Worm (Caenorhabditis elegans) whole organism, L2 larva: ENCODE results near the gene hlh-4.

Experiments
- C34F6.9 ChIP-seq: fragments of 150-350 bp; optimal IDR thresholded peaks from 2 replicates; lab custom pipeline; 2014; ENCODE audit warnings: missing biosample characterization, missing genetic modification characterization
- F13H6.1 ChIP-seq: sonication (generic microtip); optimal IDR thresholded peaks from 2 replicates; lab custom pipeline; 2016; ENCODE audit warnings: missing genetic modification characterization, missing compliant biosample characterization
- R02D3.7 ChIP-seq: fragments of 150-350 bp; optimal IDR thresholded peaks from 2 replicates; lab custom pipeline; 2014; ENCODE audit warnings: missing biosample characterization, missing genetic modification characterization
- Y55F3AM.14 ChIP-seq: fragments of 200-800 bp; sonication (Bioruptor generic); optimal IDR thresholded peaks from 2 replicates; lab custom pipeline; 2018; ENCODE audit warnings: mild to moderate bottlenecking, missing genetic modification characterization, missing compliant biosample characterization
- ZK546.5 ChIP-seq: sonication (generic microtip); optimal IDR thresholded peaks from 2 replicates; lab custom pipeline; 2017; ENCODE audit warnings: missing biosample characterization, missing genetic modification characterization
- alr-1 ChIP-seq: fragments of 150-350 bp; optimal IDR thresholded peaks from 2 replicates; lab custom pipeline; 2014; ENCODE audit warnings: missing biosample characterization, missing genetic modification characterization
- aly-2 ChIP-seq: fragments of 150-350 bp; optimal IDR thresholded peaks from 2 replicates; lab custom pipeline; 2014; ENCODE audit warnings: missing biosample characterization, missing genetic modification characterization
- blmp-1 ChIP-seq: sonication (generic microtip); optimal IDR thresholded peaks from 2 replicates; lab custom pipeline; 2017; ENCODE audit warnings: missing genetic modification characterization, mild to moderate bottlenecking, missing compliant biosample characterization, antibody characterized with exemption, moderate library complexity; ENCODE audit not compliant: insufficient read depth
- ceh-82 ChIP-seq: fragments of 150-350 bp; optimal IDR thresholded peaks from 2 replicates; lab custom pipeline; 2014; ENCODE audit warnings: missing biosample characterization, missing genetic modification characterization
- crh-2 ChIP-seq: sonication (generic microtip); optimal IDR thresholded peaks from 2 replicates; lab custom pipeline; 2017; ENCODE audit warnings: missing biosample characterization, missing genetic modification characterization
- dmd-4 ChIP-seq: sonication (generic microtip); optimal IDR thresholded peaks from 2 replicates; lab custom pipeline; 2017; ENCODE audit warnings: missing biosample characterization, missing genetic modification characterization
- egl-27 ChIP-seq: sonication (generic microtip); optimal IDR thresholded peaks from 3 replicates; lab custom pipeline; 2017; ENCODE audit warnings: missing biosample characterization, missing genetic modification reagents, missing genetic modification characterization
- elt-1 ChIP-seq: fragments of 150-350 bp; optimal IDR thresholded peaks from 2 replicates; lab custom pipeline; 2014; ENCODE audit warnings: missing biosample characterization, missing genetic modification characterization
- elt-3 ChIP-seq: sonication (generic microtip); optimal IDR thresholded peaks from 2 replicates; lab custom pipeline; 2017; ENCODE audit warnings: missing biosample characterization, missing genetic modification characterization
- fos-1 ChIP-seq: fragments of 150-350 bp; optimal IDR thresholded peaks from 2 replicates; lab custom pipeline; 2014; ENCODE audit warnings: missing biosample characterization, missing genetic modification characterization
- gmeb-1 ChIP-seq: fragments of 150-350 bp; optimal IDR thresholded peaks from 2 replicates; lab custom pipeline; 2014; ENCODE audit warnings: missing biosample characterization, missing genetic modification characterization
- lin-11 ChIP-seq: fragments of 150-350 bp; sonication (generic microtip); optimal IDR thresholded peaks from 2 replicates; lab custom pipeline; 2014; ENCODE audit warnings: missing biosample characterization, missing genetic modification characterization, inconsistent platforms, mixed read lengths
- lin-13 ChIP-seq: fragments of 150-350 bp; optimal IDR thresholded peaks from 2 replicates; lab custom pipeline; 2014; ENCODE audit warnings: missing biosample characterization, missing genetic modification reagents, missing genetic modification characterization
- lin-39 ChIP-seq: fragments of 150-350 bp; optimal IDR thresholded peaks from 2 replicates; lab custom pipeline; 2014; ENCODE audit warnings: missing biosample characterization, missing genetic modification reagents, missing genetic modification characterization
- lsy-2 ChIP-seq, 2 experiments: fragments of 150-350 bp in 1 of 2; sonication (generic microtip) in 1 of 2; optimal IDR thresholded peaks; 2 replicates each; lab custom pipeline; 2014 to 2017; ENCODE audit warnings: missing biosample characterization in 2 of 2, missing genetic modification characterization in 2 of 2
- mab-5 ChIP-seq: fragments of 150-350 bp; optimal IDR thresholded peaks from 2 replicates; lab custom pipeline; 2014; ENCODE audit warnings: missing biosample characterization, missing genetic modification characterization
- mdl-1 ChIP-seq, 2 experiments: fragments of 150-350 bp in 1 of 2; sonication (generic microtip) in 1 of 2; optimal IDR thresholded peaks; 2 replicates each; lab custom pipeline; 2017; ENCODE audit warnings: missing biosample characterization in 2 of 2, missing genetic modification characterization in 2 of 2
- nhr-10 ChIP-seq: sonication (generic microtip); optimal IDR thresholded peaks from 2 replicates; lab custom pipeline; 2017; ENCODE audit warnings: missing biosample characterization, missing genetic modification characterization
- nhr-11 ChIP-seq: fragments of 150-350 bp; optimal IDR thresholded peaks from 2 replicates; lab custom pipeline; 2014; ENCODE audit warnings: missing biosample characterization, missing genetic modification characterization
- nhr-129 ChIP-seq: fragments of 150-350 bp; optimal IDR thresholded peaks from 2 replicates; lab custom pipeline; 2014; ENCODE audit warnings: missing biosample characterization, missing genetic modification characterization
- nhr-23 ChIP-seq: fragments of 150-350 bp; optimal IDR thresholded peaks from 2 replicates; lab custom pipeline; 2014; ENCODE audit warnings: missing biosample characterization, missing genetic modification reagents, missing genetic modification characterization
- nhr-237 ChIP-seq: fragments of 150-350 bp; optimal IDR thresholded peaks from 2 replicates; lab custom pipeline; 2014; ENCODE audit warnings: missing biosample characterization, missing genetic modification characterization
- nhr-25 ChIP-seq: fragments of 150-350 bp; sonication (generic microtip); optimal IDR thresholded peaks from 3 replicates; lab custom pipeline; 2014; ENCODE audit warnings: missing biosample characterization, missing genetic modification characterization
- nhr-6 ChIP-seq: fragments of 150-350 bp; optimal IDR thresholded peaks from 2 replicates; lab custom pipeline; 2014; ENCODE audit warnings: missing biosample characterization, missing genetic modification characterization
- nhr-77 ChIP-seq: fragments of 150-350 bp; optimal IDR thresholded peaks from 2 replicates; lab custom pipeline; 2014; ENCODE audit warnings: missing biosample characterization, missing genetic modification characterization
- sem-4 ChIP-seq: fragments of 150-350 bp; optimal IDR thresholded peaks from 2 replicates; lab custom pipeline; 2014; ENCODE audit warnings: missing biosample characterization, missing genetic modification reagents, missing genetic modification characterization
- skn-1 ChIP-seq: sonication (generic microtip); optimal IDR thresholded peaks from 2 replicates; lab custom pipeline; 2017; ENCODE audit warnings: missing biosample characterization, missing genetic modification characterization
- sma-3 ChIP-seq: sonication (generic microtip); optimal IDR thresholded peaks from 2 replicates; lab custom pipeline; 2016; ENCODE audit warnings: missing genetic modification reagents, missing genetic modification characterization, missing compliant biosample characterization
- sma-9 ChIP-seq, 2 experiments: fragments of 150-350 bp in 1 of 2; sonication (generic microtip) in 1 of 2; optimal IDR thresholded peaks; 2 replicates each; lab custom pipeline; 2014 to 2016; ENCODE audit warnings: missing genetic modification characterization in 2 of 2, mild to moderate bottlenecking in 1 of 2, missing biosample characterization in 1 of 2, missing compliant biosample characterization in 1 of 2, missing genetic modification reagents in 1 of 2, moderate library complexity in 1 of 2
- snpc-4 ChIP-seq: fragments of 150-350 bp; optimal IDR thresholded peaks from 2 replicates; lab custom pipeline; 2014; ENCODE audit warnings: missing biosample characterization, missing genetic modification characterization
- unc-39 ChIP-seq: fragments of 150-350 bp; optimal IDR thresholded peaks from 2 replicates; lab custom pipeline; 2014; ENCODE audit warnings: missing biosample characterization, missing genetic modification characterization
- unc-55 ChIP-seq: fragments of 150-350 bp; sonication (generic microtip); optimal IDR thresholded peaks from 3 replicates; lab custom pipeline; 2014; ENCODE audit warnings: missing biosample characterization, missing genetic modification reagents, missing genetic modification characterization
- unc-62 ChIP-seq: fragments of 150-350 bp; optimal IDR thresholded peaks from 2 replicates; lab custom pipeline; 2014; ENCODE audit warnings: missing biosample characterization, missing genetic modification reagents, missing genetic modification characterization
- zag-1 ChIP-seq: fragments of 150-350 bp; optimal IDR thresholded peaks from 2 replicates; lab custom pipeline; 2014; ENCODE audit warnings: missing biosample characterization, missing genetic modification characterization
- ztf-1 ChIP-seq: fragments of 200-800 bp; sonication (Bioruptor generic); conservative IDR thresholded peaks from 2 replicates; pipeline ENCODE4 v1.3.6; 2022; ENCODE audit warnings: missing genetic modification characterization, missing compliant biosample characterization
- ztf-11 ChIP-seq: sonication (generic microtip); optimal IDR thresholded peaks from 2 replicates; lab custom pipeline; 2017; ENCODE audit warnings: missing biosample characterization, missing genetic modification characterization
- ztf-4 ChIP-seq: fragments of 150-350 bp; optimal IDR thresholded peaks from 2 replicates; lab custom pipeline; 2014; ENCODE audit warnings: missing biosample characterization, missing genetic modification characterization

The hlh-4 gene

DNA sequence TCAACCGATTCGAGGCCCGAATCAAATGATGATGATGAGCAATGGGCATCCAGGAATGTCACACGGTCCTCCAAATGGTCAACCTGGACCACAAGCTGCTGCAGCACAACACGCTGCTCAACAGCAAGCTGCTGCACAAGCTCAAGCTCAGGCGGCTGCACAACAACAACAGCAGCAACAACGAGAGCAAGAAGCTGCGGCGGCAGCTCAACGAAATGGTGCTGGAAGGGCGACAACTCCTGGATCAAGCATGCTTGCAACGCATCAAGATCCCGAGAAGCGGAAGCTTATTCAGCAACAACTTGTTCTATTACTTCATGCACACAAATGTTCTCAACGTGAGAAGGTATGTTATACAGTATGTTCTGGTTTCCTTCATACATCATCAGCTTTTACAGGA, 29.2 kb upstream of the hlh-4 start:
- TF ChIP-seq alr-1 (tag; lab: Kevin White, UChicago) (no peak), Y55F3AM.14 (no peak), mab-5 (tag; lab: Kevin White, UChicago) (no peak), fos-1 (tag; lab: Kevin White, UChicago) (no peak), nhr-129 (tag; lab: Kevin White, UChicago) (no peak), nhr-10 (tag; lab: Kevin White, UChicago) (no peak), unc-55 (GFP tag; lab: Kevin White, UChicago) (no peak), nhr-237 (tag; lab: Kevin White, UChicago) (no peak), dmd-4 (tag; lab: Kevin White, UChicago) (no peak), lin-11 (no peak), ZK546.5 (tag; lab: Kevin White, UChicago) (no peak), R02D3.7 (tag; lab: Kevin White, UChicago) (no peak), elt-3 (tag; lab: Kevin White, UChicago) (no peak), ztf-1 (GFP tag; lab: Robert Waterston, UW) (no peak), mdl-1 (tag; optimal IDR thresholded peaks at IDR 0.05; lab: Kevin White, UChicago) (no peak)

DNA sequence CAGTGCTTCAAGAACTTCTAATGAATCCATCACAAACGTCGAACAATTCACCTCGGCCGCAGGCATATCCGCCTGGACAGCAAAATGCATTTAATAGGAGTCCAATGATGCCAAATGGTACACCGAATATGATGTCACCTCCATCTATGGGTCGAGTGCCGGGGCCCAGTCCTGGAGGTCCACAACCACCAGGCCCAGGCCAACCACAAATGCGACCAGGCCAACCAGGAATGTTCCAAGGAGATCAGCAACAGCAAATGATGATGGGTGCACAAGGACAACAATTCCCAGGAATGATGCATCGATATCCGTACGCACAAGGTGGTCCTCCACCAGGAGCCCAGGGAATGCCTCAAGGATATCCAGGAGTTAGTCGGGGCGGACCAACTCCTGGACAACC, 28.2 kb upstream of the hlh-4 start:
- no peak for TF ChIP-seq aly-2 (tag; lab: Kevin White, UChicago)
- no peak for TF ChIP-seq dmd-4 (tag; lab: Kevin White, UChicago)
- TF ChIP-seq egl-27, result no peak
- no peak for TF ChIP-seq lin-11
- TF ChIP-seq nhr-237 (tag; lab: Kevin White, UChicago), result no peak
- TF ChIP-seq Y55F3AM.14, result no peak
- no peak for TF ChIP-seq mdl-1 (tag; optimal IDR thresholded peaks at IDR 0.05; lab: Kevin White, UChicago)
- no peak for TF ChIP-seq ztf-4
- TF ChIP-seq unc-55 (GFP tag; lab: Kevin White, UChicago), result no peak
- no peak for TF ChIP-seq lsy-2 (tag; optimal IDR thresholded peaks at IDR 0.05; lab: Kevin White, UChicago)

ce11 chrIII:9766175-9766574, 27.3 kb upstream of the hlh-4 start, which contains the start of gene cbp-1:
Gene cbp-1 (plus strand): TSS chrIII:9766509.
- no peak for TF ChIP-seq nhr-23 (tag; lab: Kevin White, UChicago)
- no peak for TF ChIP-seq elt-1 (tag; lab: Kevin White, UChicago)
- peak; percentile 29 for TF ChIP-seq nhr-25
- TF ChIP-seq skn-1 (tag; lab: Kevin White, UChicago), result no peak
- peak; percentile 68 for TF ChIP-seq C34F6.9 (tag; lab: Kevin White, UChicago)
- TF ChIP-seq unc-55 (GFP tag; lab: Kevin White, UChicago), result peak; percentile 52
- TF ChIP-seq unc-39 (tag; lab: Kevin White, UChicago), result no peak
- no peak for TF ChIP-seq nhr-237 (tag; lab: Kevin White, UChicago)
- peak; percentile 14 for TF ChIP-seq nhr-6
- TF ChIP-seq lin-13 (GFP tag; lab: Kevin White, UChicago), result no peak
- TF ChIP-seq aly-2 (tag; lab: Kevin White, UChicago), result no peak
- peak; percentile 67 for TF ChIP-seq crh-2 (tag; lab: Kevin White, UChicago)
- peak; percentile 53 for TF ChIP-seq nhr-129 (tag; lab: Kevin White, UChicago)
- TF ChIP-seq egl-27, result no peak
- peak; percentile 22 for TF ChIP-seq F13H6.1
- TF ChIP-seq sem-4, result no peak
- no peak for TF ChIP-seq blmp-1 (tag; lab: Kevin White, UChicago)
- TF ChIP-seq nhr-11 (tag; lab: Kevin White, UChicago), result no peak
- TF ChIP-seq lin-39 (tag; lab: Kevin White, UChicago), result no peak
- TF ChIP-seq lsy-2 (tag; optimal IDR thresholded peaks at IDR 0.05; lab: Kevin White, UChicago), result peak; percentile 49 to 78
- peak; percentile 17 for TF ChIP-seq snpc-4 (tag; lab: Kevin White, UChicago)
- peak; percentile 15 for TF ChIP-seq fos-1 (tag; lab: Kevin White, UChicago)
- no peak for TF ChIP-seq unc-62 (GFP tag; lab: Kevin White, UChicago)
- TF ChIP-seq nhr-10 (tag; lab: Kevin White, UChicago), result no peak
- TF ChIP-seq sma-9 (GFP tag; optimal IDR thresholded peaks at IDR 0.05; lab: Kevin White, UChicago), result peak; percentile 67
- TF ChIP-seq sma-9 (tag; optimal IDR thresholded peaks at IDR 0.05; lab: Kevin White, UChicago), result no peak

ce11 chrIII:9765465-9765900, 26.6 kb upstream of the hlh-4 start:
- TF ChIP-seq elt-3 (tag; lab: Kevin White, UChicago) (no peak), nhr-10 (tag; lab: Kevin White, UChicago) (peak; percentile 90), nhr-77 (tag; lab: Kevin White, UChicago) (peak; percentile 47), lin-11 (peak; percentile 98), elt-1 (tag; lab: Kevin White, UChicago) (peak; percentile 57), dmd-4 (tag; lab: Kevin White, UChicago) (no peak), ztf-1 (GFP tag; lab: Robert Waterston, UW) (0 out of 2 replicates have a peak, but pooled peaks have one; percentile 45), fos-1 (tag; lab: Kevin White, UChicago) (peak; percentile 96), ceh-82 (tag; lab: Kevin White, UChicago) (peak; percentile 86), blmp-1 (tag; lab: Kevin White, UChicago) (peak; percentile 83), snpc-4 (tag; lab: Kevin White, UChicago) (peak; percentile 86), unc-39 (tag; lab: Kevin White, UChicago) (peak; percentile 35), sma-3 (GFP tag; lab: Kevin White, UChicago) (peak; percentile 100), zag-1 (tag; lab: Kevin White, UChicago) (peak; percentile 94), ztf-4 (peak; percentile 99), nhr-129 (tag; lab: Kevin White, UChicago) (peak; percentile 98), ztf-11 (tag; lab: Kevin White, UChicago) (no peak), crh-2 (tag; lab: Kevin White, UChicago) (peak; percentile 99), unc-62 (GFP tag; lab: Kevin White, UChicago) (peak; percentile 83), skn-1 (tag; lab: Kevin White, UChicago) (peak; percentile 41), gmeb-1 (tag; lab: Kevin White, UChicago) (peak; percentile 93), lin-39 (tag; lab: Kevin White, UChicago) (no peak), mdl-1 (tag; optimal IDR thresholded peaks at IDR 0.05; lab: Kevin White, UChicago) (peak; percentile 97 to 99), aly-2 (tag; lab: Kevin White, UChicago) (no peak), nhr-6 (peak; percentile 94), F13H6.1 (peak; percentile 99)
